Fruit fly (Drosophila melanogaster): ENCODE data around the gene mus304.

mus304 gene

dm6 chr3L:18114038-18114926 lies 4.7 kb downstream of the mus304 start (continued):
- TF ChIP-seq CG1529 (GFP tag; optimal IDR thresholded peaks at IDR 0.05) (peak; percentile 53), CG15514 (GFP tag; optimal IDR thresholded peaks at IDR 0.05) (peak; percentile 87), ssp (GFP tag; IDR thresholded peaks at IDR 0.05) (no peak), otp (GFP tag; IDR thresholded peaks at IDR 0.05) (no peak), ken (GFP tag; IDR thresholded peaks at IDR 0.05) (0 out of 3 replicates have a peak, but pooled peaks have one; percentile 15), scrt (GFP tag; optimal IDR thresholded peaks at IDR 0.05) (no peak), trh (GFP tag; optimal IDR thresholded peaks at IDR 0.05) (no peak), twi (tag; optimal IDR thresholded peaks at IDR 0.05) (no peak), Lhr (GFP tag; optimal IDR thresholded peaks at IDR 0.05) (peak; percentile 8), CG33557 (GFP tag; optimal IDR thresholded peaks at IDR 0.05) (no peak), luna (GFP tag; optimal IDR thresholded peaks at IDR 0.05) (peak; percentile 30), ham (GFP tag; IDR thresholded peaks at IDR 0.05) (no peak), tgo (GFP tag; IDR thresholded peaks at IDR 0.05) (peak; percentile 22; the same call in 2 of the 3 replicates), CG15011 (GFP tag; optimal IDR thresholded peaks at IDR 0.05) (peak; percentile 24), gce (GFP tag; IDR thresholded peaks at IDR 0.05) (peak; percentile 51; the same call in 1 of the 3 replicates), CG11560 (tag; IDR thresholded peaks at IDR 0.05) (no peak), CG4730 (GFP tag; IDR thresholded peaks at IDR 0.05) (peak; percentile 39; the same call in 1 of the 2 replicates), nau (GFP tag; optimal IDR thresholded peaks at IDR 0.05) (peak; percentile 45), gsb (GFP tag; IDR thresholded peaks at IDR 0.05) (no peak), Optix (GFP tag; IDR thresholded peaks at IDR 0.05) (no peak; the same call in 2 of the 3 replicates), croc (GFP tag; conservative IDR thresholded peaks at IDR 0.05) (no peak), H2.0 (GFP tag; IDR thresholded peaks at IDR 0.05) (peak; percentile 52), Usf (GFP tag; optimal IDR thresholded peaks at IDR 0.05) (no peak), kah (GFP tag; optimal IDR thresholded peaks at IDR 0.05) (no peak), Dfd (GFP tag; optimal IDR thresholded peaks at IDR 0.05) (no peak), CTCF (GFP tag; optimal IDR thresholded peaks at IDR 0.05) (peak; percentile 96), Awh (GFP tag; IDR thresholded peaks at IDR 0.05) (peak; percentile 79), CG8924 (tag; optimal IDR thresholded peaks at IDR 0.05) (peak; percentile 65), gt (GFP tag; IDR thresholded peaks at IDR 0.05) (no peak), al (GFP tag; IDR thresholded peaks at IDR 0.05) (no peak), CG14860 (GFP tag; IDR thresholded peaks at IDR 0.05; ENCODE audit: partially characterized antibody) (no peak), Blimp-1 (GFP tag; optimal IDR thresholded peaks at IDR 0.05) (peak; percentile 27), E2f2 (GFP tag; IDR thresholded peaks at IDR 0.05) (0 out of 2 replicates have a peak, but pooled peaks have one; percentile 23), CG6683 (GFP tag; optimal IDR thresholded peaks at IDR 0.05) (no peak), Meics (GFP tag; optimal IDR thresholded peaks at IDR 0.05) (peak; percentile 66), Max (GFP tag; optimal IDR thresholded peaks at IDR 0.05) (no peak), NFAT (GFP tag; IDR thresholded peaks at IDR 0.05) (peak; percentile 37; the same call in 1 of the 2 replicates), lola (GFP tag; optimal IDR thresholded peaks at IDR 0.05) (peak in 1 of 3 experiments; percentile 10), CG7357 (GFP tag; IDR thresholded peaks at IDR 0.05) (no peak), klu (GFP tag; IDR thresholded peaks at IDR 0.05) (no peak), tna (GFP tag; IDR thresholded peaks at IDR 0.05; ENCODE audit: partially characterized antibody) (peak; percentile 42; the same call in 1 of the 2 replicates), CG8359 (GFP tag; optimal IDR thresholded peaks at IDR 0.05; ENCODE audit: borderline replicate concordance) (no peak), CG31388 (GFP tag; optimal IDR thresholded peaks at IDR 0.05) (no peak), Sin3A (optimal IDR thresholded peaks at IDR 0.05) (no peak), CG32532 (GFP tag; IDR thresholded peaks at IDR 0.05) (peak; percentile 77), CG2199 (GFP tag; IDR thresholded peaks at IDR 0.05) (peak; percentile 83; the same call in 2 of the 3 replicates), Mes4 (GFP tag; optimal IDR thresholded peaks at IDR 0.05) (peak; percentile 44), zf30C (GFP tag; optimal IDR thresholded peaks at IDR 0.05) (peak; percentile 38), jing (GFP tag; optimal IDR thresholded peaks at IDR 0.05) (no peak), grn (GFP tag; optimal IDR thresholded peaks at IDR 0.05) (peak; percentile 73)
